Worm (Caenorhabditis elegans): ENCODE measurements around the gene B0034.7.

- TF ChIP-seq flt-1 (GFP tag; IDR thresholded peaks at IDR 0.05) = no peak
- no peak for TF ChIP-seq cog-1 (tag; optimal IDR thresholded peaks at IDR 0.05)
Measured at ce11 chrII:5962343-5962742, 926 bp downstream of the B0034.7 start.

Data from whole organism, midembryonic.